Worm (Caenorhabditis elegans): ENCODE measurements around the gene col-138.

col-138 gene

ce11 chrIV:17150871-17151270, 32.7 kb downstream of the col-138 start, which contains the start of gene Y116A8C.40:
Gene Y116A8C.40 (minus strand): TSS chrIV:17150971.
- TF ChIP-seq aptf-3 (GFP tag; IDR thresholded peaks at IDR 0.05) (no peak), ztf-6 (GFP tag; IDR thresholded peaks at IDR 0.05) (no peak), sea-2 (GFP tag; IDR thresholded peaks at IDR 0.05) (no peak), unc-62 (GFP tag; optimal IDR thresholded peaks at IDR 0.05) (no peak), madf-3 (GFP tag; IDR thresholded peaks at IDR 0.05) (no peak), lin-35 (GFP tag; optimal IDR thresholded peaks at IDR 0.05) (no peak), tlf-1 (GFP tag; optimal IDR thresholded peaks at IDR 0.05) (no peak), Y67H2A.10 (GFP tag; conservative IDR thresholded peaks at IDR 0.05) (no peak), hlh-12 (tag; optimal IDR thresholded peaks at IDR 0.05) (no peak), akir-1 (GFP tag; optimal IDR thresholded peaks at IDR 0.05) (no peak), fkh-3 (tag; optimal IDR thresholded peaks at IDR 0.05) (no peak), xnd-1 (tag; optimal IDR thresholded peaks at IDR 0.05) (no peak), zim-3 (tag; optimal IDR thresholded peaks at IDR 0.05) (no peak), lsy-27 (tag; optimal IDR thresholded peaks at IDR 0.05; ENCODE audit: borderline replicate concordance, insufficient read depth) (no peak), tbp1 (GFP tag; optimal IDR thresholded peaks at IDR 0.05) (no peak), mel-28 (tag; optimal IDR thresholded peaks at IDR 0.05; ENCODE audit: borderline replicate concordance) (no peak)

ce11 chrIV:17150418-17150817, 33.1 kb downstream of the col-138 start:
- TF ChIP-seq unc-62 (GFP tag; optimal IDR thresholded peaks at IDR 0.05) (no peak), Y67H2A.10 (GFP tag; conservative IDR thresholded peaks at IDR 0.05) (no peak), nhr-90 (tag; optimal IDR thresholded peaks at IDR 0.05) (no peak), ceh-79 (tag; optimal IDR thresholded peaks at IDR 0.05) (no peak), hmg-20 (GFP tag; IDR thresholded peaks at IDR 0.05) (no peak), madf-8 (GFP tag; conservative IDR thresholded peaks at IDR 0.05) (no peak), tlf-1 (GFP tag; optimal IDR thresholded peaks at IDR 0.05) (no peak), B0261.1 (tag; optimal IDR thresholded peaks at IDR 0.05) (no peak), F23B12.7 (tag; optimal IDR thresholded peaks at IDR 0.05; ENCODE audit: insufficient read depth) (no peak), let-526 (GFP tag; IDR thresholded peaks at IDR 0.05) (no peak), attf-6 (GFP tag; IDR thresholded peaks at IDR 0.05) (peak; percentile 91), aptf-3 (GFP tag; IDR thresholded peaks at IDR 0.05) (no peak), ztf-25 (GFP tag; IDR thresholded peaks at IDR 0.05) (no peak), B0035.1 (tag; optimal IDR thresholded peaks at IDR 0.05) (no peak), pha-4 (tag; optimal IDR thresholded peaks at IDR 0.05) (no peak), ZK185.1 (tag; optimal IDR thresholded peaks at IDR 0.05; ENCODE audit: poor library complexity, severe bottlenecking) (no peak), rcor-1 (GFP tag; IDR thresholded peaks at IDR 0.05) (no peak), nfya-2 (GFP tag; IDR thresholded peaks at IDR 0.05) (no peak), B0019.2 (GFP tag; conservative IDR thresholded peaks at IDR 0.05) (no peak), snpc-4 (GFP tag; optimal IDR thresholded peaks at IDR 0.05) (peak; percentile 59), snpc-4 (tag; optimal IDR thresholded peaks at IDR 0.05) (peak in 3 of 4 experiments; percentile 92), F37B4.10 (GFP tag; IDR thresholded peaks at IDR 0.05) (no peak), ztf-3 (GFP tag; optimal IDR thresholded peaks at IDR 0.05) (no peak), mxl-1 (tag; optimal IDR thresholded peaks at IDR 0.05) (no peak), bed-2 (GFP tag; IDR thresholded peaks at IDR 0.05) (no peak), T07F8.4 (tag; optimal IDR thresholded peaks at IDR 0.05) (no peak), repo-1 (tag; optimal IDR thresholded peaks at IDR 0.05) (no peak), Y53G8AR.9 (GFP tag; conservative IDR thresholded peaks at IDR 0.05) (no peak), rpc-1 (optimal IDR thresholded peaks at IDR 0.05) (no peak), rpc-1 (tag; optimal IDR thresholded peaks at IDR 0.05) (peak; percentile 62), snpc-1.1 (tag; optimal IDR thresholded peaks at IDR 0.05; ENCODE audit: insufficient read depth) (no peak), lin-40 (tag; optimal IDR thresholded peaks at IDR 0.05) (no peak), ztf-6 (GFP tag; IDR thresholded peaks at IDR 0.05) (no peak), F39B2.1 (GFP tag; IDR thresholded peaks at IDR 0.05) (no peak), bed-1 (GFP tag; IDR thresholded peaks at IDR 0.05) (no peak), F57C9.4 (tag; optimal IDR thresholded peaks at IDR 0.05) (no peak), hlh-26 (GFP tag; conservative IDR thresholded peaks at IDR 0.05) (no peak)

All from whole organism, young adult.